Worm (Caenorhabditis elegans) whole organism, L3 larva: ENCODE measurements around the gene F10E7.2.

Experiments used
- R02D3.7 ChIP-seq: fragments of 150-350 bp; optimal IDR thresholded peaks from 2 replicates; lab custom pipeline; 2014; ENCODE audit warnings: missing biosample characterization, missing genetic modification characterization
- ZK546.5 ChIP-seq: sonication (generic microtip); optimal IDR thresholded peaks from 2 replicates; lab custom pipeline; 2017; ENCODE audit warnings: missing biosample characterization, missing genetic modification characterization
- aly-2 ChIP-seq: fragments of 150-350 bp; optimal IDR thresholded peaks from 2 replicates; lab custom pipeline; 2014; ENCODE audit warnings: missing biosample characterization, missing genetic modification characterization
- ama-1 ChIP-seq: fragments of 150-350 bp; optimal IDR thresholded peaks from 2 replicates; lab custom pipeline; 2018
- ceh-16 ChIP-seq: sonication (generic microtip); optimal IDR thresholded peaks from 2 replicates; lab custom pipeline; 2017; ENCODE audit warnings: missing biosample characterization, missing genetic modification characterization
- ceh-82 ChIP-seq: fragments of 150-350 bp; optimal IDR thresholded peaks from 2 replicates; lab custom pipeline; 2014; ENCODE audit warnings: missing biosample characterization, missing genetic modification characterization
- ceh-9 ChIP-seq: sonication (generic microtip); optimal IDR thresholded peaks from 2 replicates; lab custom pipeline; 2018; ENCODE audit warnings: missing biosample characterization, missing genetic modification characterization
- daf-12 ChIP-seq: fragments of 150-350 bp; optimal IDR thresholded peaks from 2 replicates; lab custom pipeline; 2014; ENCODE audit warnings: missing biosample characterization, missing genetic modification reagents, missing genetic modification characterization
- egl-27 ChIP-seq: sonication (generic microtip); optimal IDR thresholded peaks from 4 replicates; lab custom pipeline; 2017; ENCODE audit warnings: missing biosample characterization, missing genetic modification reagents, missing genetic modification characterization
- elt-1 ChIP-seq: fragments of 150-350 bp; optimal IDR thresholded peaks from 2 replicates; lab custom pipeline; 2014; ENCODE audit warnings: missing biosample characterization, missing genetic modification characterization
- elt-2 ChIP-seq: sonication (generic microtip); optimal IDR thresholded peaks from 2 replicates; lab custom pipeline; 2016; ENCODE audit warnings: missing genetic modification reagents, mild to moderate bottlenecking, missing genetic modification characterization, missing compliant biosample characterization
- elt-3 ChIP-seq, 3 experiments: fragments of 150-350 bp in 1 of 3; sonication (generic microtip) in 2 of 3; optimal IDR thresholded peaks; 2 replicates in 2 of 3; 4 replicates in 1 of 3; lab custom pipeline; 2014 to 2017; ENCODE audit warnings: missing biosample characterization in 3 of 3, missing genetic modification characterization in 3 of 3
- eor-1 ChIP-seq, 2 experiments: fragments of 150-350 bp; optimal IDR thresholded peaks; 2 replicates each; lab custom pipeline; 2014 to 2018; ENCODE audit warnings: missing biosample characterization in 2 of 2, missing genetic modification characterization in 2 of 2
- fkh-10 ChIP-seq: sonication (generic microtip); optimal IDR thresholded peaks from 2 replicates; lab custom pipeline; 2017; ENCODE audit warnings: missing biosample characterization, missing genetic modification reagents, missing genetic modification characterization
- fkh-2 ChIP-seq: fragments of 150-350 bp; optimal IDR thresholded peaks from 2 replicates; lab custom pipeline; 2014; ENCODE audit warnings: missing biosample characterization, missing genetic modification reagents, missing genetic modification characterization
- fos-1 ChIP-seq: fragments of 150-350 bp; optimal IDR thresholded peaks from 2 replicates; lab custom pipeline; 2014; ENCODE audit warnings: missing biosample characterization, missing genetic modification characterization
- hmg-11 ChIP-seq: sonication (generic microtip); optimal IDR thresholded peaks from 2 replicates; lab custom pipeline; 2016; ENCODE audit warnings: missing genetic modification characterization, missing compliant biosample characterization
- jun-1 ChIP-seq: fragments of 150-350 bp; optimal IDR thresholded peaks from 2 replicates; lab custom pipeline; 2014; ENCODE audit warnings: missing biosample characterization, missing genetic modification reagents, missing genetic modification characterization
- lin-15B ChIP-seq: fragments of 150-350 bp; optimal IDR thresholded peaks from 2 replicates; lab custom pipeline; 2014; ENCODE audit warnings: missing biosample characterization, missing genetic modification characterization
- lin-39 ChIP-seq: fragments of 150-350 bp; optimal IDR thresholded peaks from 2 replicates; lab custom pipeline; 2018; ENCODE audit warnings: missing biosample characterization, missing genetic modification reagents, missing genetic modification characterization
- lsy-12 ChIP-seq: sonication (generic microtip); optimal IDR thresholded peaks from 2 replicates; lab custom pipeline; 2016; ENCODE audit warnings: mild to moderate bottlenecking, missing genetic modification characterization, missing compliant biosample characterization
- mdl-1 ChIP-seq: fragments of 150-350 bp; optimal IDR thresholded peaks from 2 replicates; lab custom pipeline; 2014; ENCODE audit warnings: missing biosample characterization, missing genetic modification characterization
- mml-1 ChIP-seq: fragments of 150-350 bp; sonication (generic microtip); optimal IDR thresholded peaks from 3 replicates; lab custom pipeline; 2014; ENCODE audit warnings: missing biosample characterization, missing genetic modification characterization
- nfya-1 ChIP-seq: sonication (generic microtip); optimal IDR thresholded peaks from 2 replicates; lab custom pipeline; 2017; ENCODE audit warnings: missing genetic modification characterization, mild to moderate bottlenecking, missing compliant biosample characterization, antibody characterized with exemption, moderate library complexity; ENCODE audit not compliant: insufficient read depth
- nhr-11 ChIP-seq: fragments of 150-350 bp; optimal IDR thresholded peaks from 2 replicates; lab custom pipeline; 2014; ENCODE audit warnings: missing biosample characterization, missing genetic modification characterization
- nhr-12 ChIP-seq: fragments of 150-350 bp; optimal IDR thresholded peaks from 2 replicates; lab custom pipeline; 2014; ENCODE audit warnings: missing biosample characterization, missing genetic modification characterization
- nhr-23 ChIP-seq: fragments of 150-350 bp; optimal IDR thresholded peaks from 2 replicates; lab custom pipeline; 2014; ENCODE audit warnings: missing biosample characterization, missing genetic modification reagents, missing genetic modification characterization
- nhr-237 ChIP-seq: fragments of 150-350 bp; optimal IDR thresholded peaks from 2 replicates; lab custom pipeline; 2014; ENCODE audit warnings: missing biosample characterization, missing genetic modification characterization
- nhr-25 ChIP-seq: sonication (generic microtip); optimal IDR thresholded peaks from 2 replicates; lab custom pipeline; 2017; ENCODE audit warnings: missing biosample characterization, missing genetic modification characterization
- nhr-43 ChIP-seq: sonication (generic microtip); optimal IDR thresholded peaks from 2 replicates; lab custom pipeline; 2016; ENCODE audit warnings: mild to moderate bottlenecking, missing genetic modification characterization, missing compliant biosample characterization; ENCODE audit not compliant: poor library complexity, severe bottlenecking
- nhr-67 ChIP-seq: fragments of 150-350 bp; optimal IDR thresholded peaks from 2 replicates; lab custom pipeline; 2014; ENCODE audit warnings: missing biosample characterization, missing genetic modification characterization
- nhr-76 ChIP-seq: fragments of 150-350 bp; sonication (generic microtip); optimal IDR thresholded peaks from 5 replicates; lab custom pipeline; 2014; ENCODE audit warnings: missing biosample characterization, missing genetic modification characterization
- nhr-77 ChIP-seq: fragments of 150-350 bp; optimal IDR thresholded peaks from 2 replicates; lab custom pipeline; 2014; ENCODE audit warnings: missing biosample characterization, missing genetic modification characterization
- pha-4 ChIP-seq: fragments of 150-350 bp; optimal IDR thresholded peaks from 2 replicates; lab custom pipeline; 2014; ENCODE audit warnings: missing biosample characterization, missing genetic modification reagents, missing genetic modification characterization
- pqm-1 ChIP-seq: fragments of 150-350 bp; optimal IDR thresholded peaks from 2 replicates; lab custom pipeline; 2017; ENCODE audit warnings: missing biosample characterization, missing genetic modification characterization, inconsistent platforms
- sea-2 ChIP-seq: fragments of 150-350 bp; sonication (generic microtip); optimal IDR thresholded peaks from 4 replicates; lab custom pipeline; 2014; ENCODE audit warnings: missing biosample characterization, missing genetic modification reagents, missing genetic modification characterization
- skn-1 ChIP-seq: fragments of 150-350 bp; optimal IDR thresholded peaks from 2 replicates; lab custom pipeline; 2014; ENCODE audit warnings: missing biosample characterization, missing genetic modification characterization
- snpc-4 ChIP-seq: fragments of 150-350 bp; optimal IDR thresholded peaks from 2 replicates; lab custom pipeline; 2014; ENCODE audit warnings: missing biosample characterization, missing genetic modification characterization
- tbx-2 ChIP-seq: sonication (generic microtip); optimal IDR thresholded peaks from 2 replicates; lab custom pipeline; 2016; ENCODE audit warnings: mild to moderate bottlenecking, missing genetic modification characterization, missing compliant biosample characterization
- unc-39 ChIP-seq: sonication (generic microtip); optimal IDR thresholded peaks from 4 replicates; lab custom pipeline; 2017; ENCODE audit warnings: missing biosample characterization, missing genetic modification characterization
- unc-62 ChIP-seq: fragments of 150-350 bp; sonication (generic microtip); optimal IDR thresholded peaks from 4 replicates; lab custom pipeline; 2014; ENCODE audit warnings: missing biosample characterization, missing genetic modification reagents, missing genetic modification characterization
- zag-1 ChIP-seq: fragments of 150-350 bp; optimal IDR thresholded peaks from 2 replicates; lab custom pipeline; 2014; ENCODE audit warnings: missing biosample characterization, missing genetic modification characterization
- ztf-11 ChIP-seq: fragments of 150-350 bp; optimal IDR thresholded peaks from 2 replicates; lab custom pipeline; 2014; ENCODE audit warnings: missing biosample characterization, missing genetic modification characterization

F10E7.2 gene

ce11 chrII:7100838-7101237, 21.2 kb upstream of the F10E7.2 start, which contains the start of gene mmaa-1:
mmaa-1 (minus strand) TSS chrII:7101165.
- TF ChIP-seq lsy-12 (tag; lab: Kevin White, UChicago) (peak; percentile 37), ama-1 (peak; percentile 56), fos-1 (no peak)

ce11 chrII:7102288-7102687, 19.8 kb upstream of the F10E7.2 start:
- TF ChIP-seq nfya-1 (tag; lab: Kevin White, UChicago) = no peak
- peak; percentile 6 for TF ChIP-seq lin-15B (tag; lab: Kevin White, UChicago)
- no peak for TF ChIP-seq pqm-1 (tag; lab: Kevin White, UChicago)
- TF ChIP-seq nhr-25 (tag; lab: Kevin White, UChicago) = peak; percentile 2

- TF ChIP-seq nhr-43 (no peak), zag-1 (tag; lab: Kevin White, UChicago) (no peak), ceh-82 (tag; lab: Kevin White, UChicago) (no peak), lin-39 (tag; lab: Kevin White, UChicago) (no peak), elt-1 (no peak), ceh-16 (tag; lab: Kevin White, UChicago) (no peak), R02D3.7 (tag; lab: Kevin White, UChicago) (no peak), unc-62 (no peak), elt-2 (tag; lab: Kevin White, UChicago) (no peak), lsy-12 (tag; lab: Kevin White, UChicago) (no peak), nhr-76 (no peak), nhr-11 (no peak), ztf-11 (no peak), skn-1 (tag; lab: Kevin White, UChicago) (no peak), nfya-1 (tag; lab: Kevin White, UChicago) (no peak)
Observed at ce11 chrII:7103111-7103510, 18.9 kb upstream of the F10E7.2 start.

ce11 chrII:7104794-7105613, 17.0 kb upstream of the F10E7.2 start, which contains the start of the genes farl-11 and rpl-33:
farl-11 (minus strand) TSS chrII:7105035.
rpl-33 (plus strand) TSS chrII:7105563.
- TF ChIP-seq eor-1 (tag; optimal IDR thresholded peaks at IDR 0.05; lab: Kevin White, UChicago) (no peak), unc-62 (no peak), mdl-1 (no peak), ama-1 (peak; percentile 46), fos-1 (no peak), elt-2 (tag; lab: Kevin White, UChicago) (peak; percentile 41), nhr-11 (peak; percentile 25), sea-2 (no peak), mml-1 (tag; lab: Kevin White, UChicago) (no peak), fkh-10 (GFP tag; lab: Kevin White, UChicago) (peak; percentile 39), ztf-11 (no peak), jun-1 (peak; percentile 68), ceh-9 (tag; lab: Kevin White, UChicago) (no peak), zag-1 (tag; lab: Kevin White, UChicago) (no peak), R02D3.7 (tag; lab: Kevin White, UChicago) (peak; percentile 79), egl-27 (tag; lab: Kevin White, UChicago) (no peak), nhr-77 (tag; lab: Kevin White, UChicago) (no peak), ZK546.5 (tag; lab: Kevin White, UChicago) (peak; percentile 81), nhr-25 (tag; lab: Kevin White, UChicago) (peak; percentile 90), snpc-4 (no peak), daf-12 (tag; lab: Kevin White, UChicago) (no peak), elt-1 (no peak), skn-1 (tag; lab: Kevin White, UChicago) (peak; percentile 36), nhr-12 (tag; lab: Kevin White, UChicago) (no peak), hmg-11 (tag; lab: Kevin White, UChicago) (peak; percentile 24), nhr-43 (peak; percentile 52), lsy-12 (tag; lab: Kevin White, UChicago) (peak; percentile 21), ceh-16 (tag; lab: Kevin White, UChicago) (no peak), nhr-67 (no peak), ceh-82 (tag; lab: Kevin White, UChicago) (no peak), nhr-237 (tag; lab: Kevin White, UChicago) (no peak), aly-2 (tag; lab: Kevin White, UChicago) (no peak), lin-15B (tag; lab: Kevin White, UChicago) (peak; percentile 100), nfya-1 (tag; lab: Kevin White, UChicago) (peak; percentile 97), fkh-2 (tag; lab: Kevin White, UChicago) (no peak), nhr-76 (peak; percentile 16), elt-3 (tag; optimal IDR thresholded peaks at IDR 0.05; lab: Kevin White, UChicago) (no peak), nhr-23 (peak; percentile 93), unc-39 (tag; lab: Kevin White, UChicago) (no peak), tbx-2 (no peak), pha-4 (peak; percentile 98)
